Fruit fly (Drosophila melanogaster): ENCODE data around the gene CG42556.
A peak's percentile ranks its signal among the peaks of the same experiment; 100 is the strongest.

CG42556 gene

DNA sequence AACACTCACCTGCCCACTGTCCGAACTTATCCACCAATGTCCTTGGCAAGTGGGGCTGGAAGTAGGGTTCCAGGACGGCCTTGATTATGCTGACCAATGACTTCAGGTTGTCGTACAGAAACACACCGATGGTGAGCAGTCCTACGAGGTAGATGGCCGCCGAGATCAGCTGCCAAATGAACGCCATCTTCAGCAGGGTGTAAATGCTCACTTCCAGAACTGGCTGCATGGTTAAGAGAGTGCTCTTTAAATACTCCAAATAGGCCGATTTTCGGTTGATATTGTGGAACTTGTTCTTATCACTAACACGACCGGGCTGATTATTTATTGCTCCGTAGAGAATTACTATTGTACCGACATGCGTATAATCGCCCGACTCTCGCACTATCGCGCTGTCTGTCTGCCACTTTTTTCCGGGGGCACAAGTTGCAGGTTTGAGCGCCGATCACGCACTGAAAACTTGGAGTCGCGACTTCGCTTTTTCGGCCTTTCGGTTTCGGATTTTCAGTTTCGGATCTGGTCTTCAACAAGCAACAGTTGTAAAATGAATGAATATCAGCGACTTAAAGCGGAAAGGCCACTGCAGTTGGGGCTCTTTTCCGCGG, 42.9 kb upstream of the CG42556 start (continued):
- TF ChIP-seq gt (GFP tag; IDR thresholded peaks at IDR 0.05) (no peak), Ets97D (GFP tag; optimal IDR thresholded peaks at IDR 0.05) (no peak), CG6689 (GFP tag; IDR thresholded peaks at IDR 0.05) (no peak), Med (GFP tag) (peak; percentile 73), grn (GFP tag; optimal IDR thresholded peaks at IDR 0.05) (peak; percentile 21), Trl (optimal IDR thresholded peaks at IDR 0.05) (peak; percentile 6 to 14), Trl (GFP tag; optimal IDR thresholded peaks at IDR 0.05) (no peak), CG34376 (GFP tag; optimal IDR thresholded peaks at IDR 0.05) (peak; percentile 44), grau (tag; optimal IDR thresholded peaks at IDR 0.05) (no peak), Nf-YC (tag; optimal IDR thresholded peaks at IDR 0.05) (no peak)

DNA sequence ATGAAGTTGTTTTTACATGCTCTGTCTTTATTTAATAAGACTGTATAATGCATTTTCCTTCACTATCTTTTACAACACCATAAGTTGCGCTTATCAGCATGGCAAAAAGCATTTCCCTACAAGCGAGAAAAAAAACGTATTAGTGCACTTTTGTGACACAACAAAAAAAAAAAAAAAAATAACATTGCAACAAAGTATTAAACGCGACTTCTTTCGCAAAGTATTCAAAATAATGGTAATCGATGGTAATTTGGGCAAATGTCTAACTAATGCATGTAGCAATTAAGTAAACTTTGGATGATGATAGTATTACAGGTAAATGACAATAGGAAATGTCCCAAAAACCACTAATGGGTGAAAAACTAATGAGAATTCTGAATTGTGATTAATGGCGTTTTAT, 41.8 kb upstream of the CG42556 start:
- TF ChIP-seq CG6272 (GFP tag; IDR thresholded peaks at IDR 0.05) (no peak), en (GFP tag; optimal IDR thresholded peaks at IDR 0.05) (no peak), Aef1 (GFP tag; IDR thresholded peaks at IDR 0.05) (no peak), phol (tag; optimal IDR thresholded peaks at IDR 0.05) (no peak), sens-2 (GFP tag; IDR thresholded peaks at IDR 0.05) (no peak), sc (optimal IDR thresholded peaks at IDR 0.05) (no peak), sc (GFP tag; optimal IDR thresholded peaks at IDR 0.05) (no peak), CG5953 (GFP tag; IDR thresholded peaks at IDR 0.05) (no peak), exex (tag; optimal IDR thresholded peaks at IDR 0.05) (no peak), CG42726 (GFP tag; IDR thresholded peaks at IDR 0.05; ENCODE audit: partially characterized antibody) (no peak)

DNA sequence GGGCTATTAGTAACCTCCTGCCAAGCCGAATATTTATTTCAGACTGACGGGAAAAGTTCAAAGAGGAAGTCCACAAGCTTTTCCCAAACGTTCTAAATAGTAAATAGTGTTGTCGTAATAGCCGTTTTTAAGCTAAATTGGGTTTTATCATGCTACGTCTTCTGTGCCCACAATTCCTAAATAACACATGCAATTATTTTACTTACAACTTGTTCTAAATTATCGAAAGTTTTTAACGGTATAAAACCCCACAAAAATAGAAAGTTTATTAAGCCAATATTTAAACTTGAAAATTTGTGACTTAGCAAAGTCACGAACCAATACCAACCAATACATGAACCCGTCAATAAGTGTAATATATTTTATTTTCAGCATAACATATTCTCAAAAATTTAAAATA, 41.0 kb upstream of the CG42556 start, which contains the start of gene CG13284:
CG13284 (minus strand) TSS at position 47 of the 400 bp plus-strand sequence.
- TF ChIP-seq gem (tag; optimal IDR thresholded peaks at IDR 0.05) (peak; percentile 1), Myb (GFP tag; optimal IDR thresholded peaks at IDR 0.05) (peak; percentile 13), stwl (tag; optimal IDR thresholded peaks at IDR 0.05) (peak; percentile 22), CG2199 (GFP tag; IDR thresholded peaks at IDR 0.05) (0 out of 3 replicates have a peak, but pooled peaks have one; percentile 53), gfzf (GFP tag; optimal IDR thresholded peaks at IDR 0.05) (no peak), Asciz (GFP tag; optimal IDR thresholded peaks at IDR 0.05) (no peak), HLH3B (GFP tag; IDR thresholded peaks at IDR 0.05) (0 out of 2 replicates have a peak, but pooled peaks have one; percentile 8), CTCF (GFP tag; optimal IDR thresholded peaks at IDR 0.05) (peak; percentile 46), exex (tag; optimal IDR thresholded peaks at IDR 0.05) (peak; percentile 1), onecut (GFP tag; IDR thresholded peaks at IDR 0.05) (peak; percentile 87), Sry-β (GFP tag; optimal IDR thresholded peaks at IDR 0.05) (peak; percentile 82), E2f2 (GFP tag; IDR thresholded peaks at IDR 0.05) (peak; percentile 15; the same call in 1 of the 2 replicates), Elba2 (GFP tag; optimal IDR thresholded peaks at IDR 0.05) (no peak), row (GFP tag; IDR thresholded peaks at IDR 0.05) (peak; percentile 57; the same call in 2 of the 3 replicates), pita (GFP tag; optimal IDR thresholded peaks at IDR 0.05) (peak; percentile 28), gce (GFP tag; IDR thresholded peaks at IDR 0.05) (no peak), eve (GFP tag; optimal IDR thresholded peaks at IDR 0.05) (no peak)

DNA sequence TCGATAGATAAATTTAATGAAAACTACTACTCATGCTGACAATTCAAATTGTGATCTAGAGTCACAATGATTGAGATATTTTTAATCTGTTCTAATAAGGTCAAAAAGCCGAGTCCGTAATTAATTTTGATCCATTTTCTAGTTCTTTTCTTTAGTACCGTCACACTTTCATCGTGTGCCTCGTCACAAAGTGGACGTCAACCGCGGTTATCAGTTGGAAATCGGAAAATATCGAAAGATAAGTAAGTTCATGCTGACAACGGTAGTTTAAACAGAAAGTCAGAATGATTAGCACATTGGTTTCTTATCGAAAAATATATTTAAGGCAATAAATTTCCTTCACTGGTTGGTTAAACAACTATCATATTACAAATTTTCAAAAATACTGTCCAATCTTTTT, 39.3 kb upstream of the CG42556 start:
- TF ChIP-seq Meics (GFP tag; optimal IDR thresholded peaks at IDR 0.05) (peak; percentile 90), CG6175 (GFP tag; IDR thresholded peaks at IDR 0.05) (no peak), grn (GFP tag; optimal IDR thresholded peaks at IDR 0.05) (peak; percentile 51), GATAe (GFP tag; conservative IDR thresholded peaks at IDR 0.05) (0 out of 2 replicates have a peak, but pooled peaks have one; percentile 15), Hr51 (GFP tag; optimal IDR thresholded peaks at IDR 0.05) (no peak), exex (tag; optimal IDR thresholded peaks at IDR 0.05) (peak; percentile 35)
